Worm (Caenorhabditis elegans) whole organism, early embryonic: ENCODE results near the gene F39C12.1.

Experiments
- B0310.2 ChIP-seq: sonication (generic microtip); optimal IDR thresholded peaks from 2 replicates; lab custom pipeline; 2016; ENCODE audit warnings: mild to moderate bottlenecking, missing genetic modification characterization, missing compliant biosample characterization
- ama-1 ChIP-seq: fragments of 150-350 bp; optimal IDR thresholded peaks from 2 replicates; lab custom pipeline; 2014
- ets-7 ChIP-seq: sonication (generic microtip); optimal IDR thresholded peaks from 2 replicates; lab custom pipeline; 2016; ENCODE audit warnings: missing genotype, missing genetic modification characterization, missing compliant biosample characterization
- hmbx-1 ChIP-seq: sonication (generic microtip); optimal IDR thresholded peaks from 2 replicates; lab custom pipeline; 2016; ENCODE audit warnings: mild to moderate bottlenecking, missing genetic modification characterization, missing compliant biosample characterization

ce11 chrX:4879998-4880397 is 27.0 kb upstream of the F39C12.1 start:
- no peak for TF ChIP-seq ets-7 (tag; lab: Kevin White, UChicago)
- no peak for TF ChIP-seq hmbx-1 (tag; lab: Kevin White, UChicago)
- no peak for TF ChIP-seq B0310.2 (tag; lab: Kevin White, UChicago)
- TF ChIP-seq ama-1 (lab: Kevin White, UChicago) = no peak
